Worm (Caenorhabditis elegans) whole organism, young adult: ENCODE measurements around the gene phyh-1.

ENCODE experiments used
- B0019.2 ChIP-seq: fragments of 200-800 bp; sonication (Bioruptor generic); conservative IDR thresholded peaks from 2 replicates; pipeline ENCODE4 v1.3.6; 2022; ENCODE audit warnings: missing genetic modification reagents, missing genetic modification characterization, missing compliant biosample characterization
- F10E7.11 ChIP-seq: sonication (generic microtip); optimal IDR thresholded peaks from 2 replicates; lab custom pipeline; 2017; ENCODE audit warnings: mild to moderate bottlenecking, missing genetic modification characterization, moderate library complexity, missing compliant biosample characterization
- F23B12.7 ChIP-seq: sonication (generic microtip); optimal IDR thresholded peaks from 2 replicates; lab custom pipeline; 2017; ENCODE audit warnings: missing genetic modification characterization, mild to moderate bottlenecking, missing compliant biosample characterization, antibody characterized with exemption, moderate library complexity; ENCODE audit not compliant: insufficient read depth
- F49E8.2 ChIP-seq: sonication (generic microtip); optimal IDR thresholded peaks from 3 replicates; lab custom pipeline; 2017; ENCODE audit warnings: missing genetic modification characterization, mild to moderate bottlenecking, missing compliant biosample characterization, antibody characterized with exemption, moderate library complexity; ENCODE audit not compliant: insufficient read depth
- F52B5.7 ChIP-seq: sonication (generic microtip); optimal IDR thresholded peaks from 2 replicates; lab custom pipeline; 2016; ENCODE audit warnings: mild to moderate bottlenecking, missing genetic modification characterization, missing compliant biosample characterization
- F57A8.1 ChIP-seq: fragments of 200-800 bp; sonication (Bioruptor generic); optimal IDR thresholded peaks from 2 replicates; lab custom pipeline; 2018; ENCODE audit warnings: mild to moderate bottlenecking, missing genetic modification characterization, moderate library complexity, missing compliant biosample characterization
- K11D2.4 ChIP-seq: fragments of 200-800 bp; sonication (Bioruptor generic); IDR thresholded peaks from 2 replicates; pipeline ENCODE4 v1.3.6; 2022; ENCODE audit warnings: missing genetic modification reagents, missing genetic modification characterization, missing compliant biosample characterization
- T07F8.4 ChIP-seq: sonication (generic microtip); optimal IDR thresholded peaks from 2 replicates; lab custom pipeline; 2016; ENCODE audit warnings: mild to moderate bottlenecking, missing genetic modification characterization, moderate library complexity, missing compliant biosample characterization
- Y53F4B.3 ChIP-seq: fragments of 200-800 bp; sonication (Bioruptor generic); IDR thresholded peaks from 2 replicates; pipeline ENCODE4 v1.3.6; 2022; ENCODE audit warnings: missing genetic modification reagents, missing genetic modification characterization, missing compliant biosample characterization
- Y53G8AR.9 ChIP-seq: fragments of 200-800 bp; sonication (Bioruptor generic); conservative IDR thresholded peaks from 2 replicates; pipeline ENCODE4 v1.3.6; 2022; ENCODE audit warnings: missing genetic modification reagents, missing genetic modification characterization, missing compliant biosample characterization
- Y56A3A.18 ChIP-seq: fragments of 200-800 bp; sonication (Bioruptor generic); IDR thresholded peaks from 2 replicates; pipeline ENCODE4 v1.3.6; 2022; ENCODE audit warnings: missing genetic modification reagents, missing genetic modification characterization, missing compliant biosample characterization
- Y67H2A.10 ChIP-seq: fragments of 200-800 bp; sonication (Bioruptor generic); conservative IDR thresholded peaks from 2 replicates; pipeline ENCODE4 v1.3.6; 2022; ENCODE audit warnings: missing genetic modification reagents, missing genetic modification characterization, missing compliant biosample characterization
- Y79H2A.3 ChIP-seq: fragments of 200-800 bp; sonication (Bioruptor generic); conservative IDR thresholded peaks from 2 replicates; pipeline ENCODE4 v1.3.6; 2022; ENCODE audit warnings: missing genetic modification reagents, missing genetic modification characterization, missing compliant biosample characterization
- akir-1 ChIP-seq: fragments of 200-800 bp; sonication (Bioruptor generic); optimal IDR thresholded peaks from 2 replicates; lab custom pipeline; 2018; ENCODE audit warnings: mild to moderate bottlenecking, missing genetic modification characterization, moderate library complexity, missing compliant biosample characterization
- aptf-2 ChIP-seq: fragments of 200-800 bp; sonication (Bioruptor generic); conservative IDR thresholded peaks from 2 replicates; pipeline ENCODE4 v1.3.6; 2022; ENCODE audit warnings: missing genetic modification reagents, missing genetic modification characterization, missing compliant biosample characterization
- atf-7 ChIP-seq: sonication (generic microtip); optimal IDR thresholded peaks from 2 replicates; lab custom pipeline; 2017; ENCODE audit warnings: mild to moderate bottlenecking, missing genetic modification characterization, missing compliant biosample characterization
- ceh-100 ChIP-seq: fragments of 200-800 bp; sonication (Bioruptor generic); IDR thresholded peaks from 2 replicates; pipeline ENCODE4 v1.3.6; 2022; ENCODE audit warnings: missing genetic modification reagents, missing genetic modification characterization, missing compliant biosample characterization
- dpl-1 ChIP-seq: fragments of 150-350 bp; optimal IDR thresholded peaks from 2 replicates; lab custom pipeline; 2014; ENCODE audit warnings: missing biosample characterization, missing genetic modification reagents, missing genetic modification characterization
- egl-18 ChIP-seq: fragments of 200-800 bp; sonication (Bioruptor generic); IDR thresholded peaks from 2 replicates; pipeline ENCODE4 v1.3.6; 2022; ENCODE audit warnings: missing genetic modification reagents, missing genetic modification characterization, missing compliant biosample characterization
- egl-44 ChIP-seq: fragments of 200-800 bp; sonication (Bioruptor generic); IDR thresholded peaks from 2 replicates; pipeline ENCODE4 v1.3.6; 2022; ENCODE audit warnings: missing genetic modification reagents, missing genetic modification characterization, missing compliant biosample characterization
- ekl-4 ChIP-seq: fragments of 200-800 bp; sonication (Bioruptor generic); IDR thresholded peaks from 2 replicates; pipeline ENCODE4 v1.3.6; 2022; ENCODE audit warnings: missing genetic modification reagents, missing genetic modification characterization, missing compliant biosample characterization
- gei-17 ChIP-seq: fragments of 200-800 bp; sonication (Bioruptor generic); optimal IDR thresholded peaks from 2 replicates; lab custom pipeline; 2018; ENCODE audit warnings: mild to moderate bottlenecking, missing genetic modification characterization, missing compliant biosample characterization
- him-1 ChIP-seq: sonication (generic microtip); optimal IDR thresholded peaks from 2 replicates; lab custom pipeline; 2016; ENCODE audit warnings: missing genotype, missing genetic modification reagents, missing genetic modification characterization, missing compliant biosample characterization
- hlh-26 ChIP-seq: fragments of 200-800 bp; sonication (Bioruptor generic); conservative IDR thresholded peaks from 2 replicates; pipeline ENCODE4 v1.3.6; 2022; ENCODE audit warnings: missing genetic modification reagents, missing genetic modification characterization, missing compliant biosample characterization
- hmg-1.2 ChIP-seq: fragments of 200-800 bp; sonication (Bioruptor generic); IDR thresholded peaks from 2 replicates; pipeline ENCODE4 v1.3.6; 2022; ENCODE audit warnings: missing genetic modification reagents, missing genetic modification characterization, missing compliant biosample characterization
- hmg-20 ChIP-seq: fragments of 200-800 bp; sonication (Bioruptor generic); IDR thresholded peaks from 2 replicates; pipeline ENCODE4 v1.3.6; 2022; ENCODE audit warnings: missing genetic modification reagents, missing genetic modification characterization, missing compliant biosample characterization
- hsf-1 ChIP-seq: fragments of 200-800 bp; sonication (Bioruptor generic); IDR thresholded peaks from 2 replicates; pipeline ENCODE4 v1.3.6; 2022; ENCODE audit warnings: missing genetic modification reagents, missing genetic modification characterization, missing compliant biosample characterization
- lin-35 ChIP-seq, 3 experiments: fragments of 150-350 bp in 2 of 3; sonication (generic microtip) in 1 of 3; optimal IDR thresholded peaks; 2 replicates each; lab custom pipeline; 2014 to 2018; ENCODE audit warnings: missing biosample characterization in 3 of 3, missing genetic modification characterization in 3 of 3, missing genetic modification reagents in 3 of 3
- madf-6 ChIP-seq: fragments of 200-800 bp; sonication (Bioruptor generic); IDR thresholded peaks from 2 replicates; pipeline ENCODE4 v1.3.6; 2022; ENCODE audit warnings: missing genetic modification reagents, missing genetic modification characterization, missing compliant biosample characterization
- mes-4 ChIP-seq: sonication (generic microtip); optimal IDR thresholded peaks from 2 replicates; lab custom pipeline; 2016; ENCODE audit warnings: missing genotype, missing genetic modification characterization, missing compliant biosample characterization
- mxl-1 ChIP-seq: sonication (generic microtip); optimal IDR thresholded peaks from 2 replicates; lab custom pipeline; 2016; ENCODE audit warnings: missing genetic modification characterization, missing compliant biosample characterization
- nfya-1 ChIP-seq: sonication (generic microtip); optimal IDR thresholded peaks from 2 replicates; lab custom pipeline; 2017; ENCODE audit warnings: antibody characterized with exemption, missing compliant biosample characterization, missing genetic modification characterization, borderline replicate concordance; ENCODE audit not compliant: insufficient read depth
- nfya-2 ChIP-seq: fragments of 200-800 bp; sonication (Bioruptor generic); IDR thresholded peaks from 2 replicates; pipeline ENCODE4 v1.3.6; 2022; ENCODE audit warnings: missing genetic modification reagents, missing genetic modification characterization, missing compliant biosample characterization
- nhr-90 ChIP-seq: sonication (generic microtip); optimal IDR thresholded peaks from 2 replicates; lab custom pipeline; 2016; ENCODE audit warnings: missing genotype, mild to moderate bottlenecking, missing genetic modification characterization, missing compliant biosample characterization
- pha-4 ChIP-seq: fragments of 150-350 bp; sonication (generic microtip); optimal IDR thresholded peaks from 2 replicates; lab custom pipeline; 2014; ENCODE audit warnings: missing biosample characterization, missing genetic modification reagents, missing genetic modification characterization
- repo-1 ChIP-seq: sonication (generic microtip); optimal IDR thresholded peaks from 2 replicates; lab custom pipeline; 2017; ENCODE audit warnings: mild to moderate bottlenecking, missing genetic modification characterization, missing compliant biosample characterization
- rpc-1 ChIP-seq, 2 experiments: fragments of 150-350 bp in 1 of 2; sonication (generic microtip) in 1 of 2; optimal IDR thresholded peaks; 2 replicates each; lab custom pipeline; 2014 to 2018; ENCODE audit warnings: missing biosample characterization in 1 of 2, missing genetic modification characterization in 1 of 2, missing genetic modification reagents in 1 of 2, missing genotype in 1 of 2
- sea-2 ChIP-seq: fragments of 200-800 bp; sonication (Bioruptor generic); IDR thresholded peaks from 2 replicates; pipeline ENCODE4 v1.3.6; 2022; ENCODE audit warnings: missing genetic modification characterization, missing compliant biosample characterization
- snpc-1.3 ChIP-seq: sonication (generic microtip); optimal IDR thresholded peaks from 2 replicates; lab custom pipeline; 2017; ENCODE audit warnings: missing genetic modification characterization, mild to moderate bottlenecking, missing compliant biosample characterization, antibody characterized with exemption, moderate library complexity, missing genotype, missing genetic modification reagents; ENCODE audit not compliant: insufficient read depth
- tbp1 ChIP-seq: fragments of 200-800 bp; sonication (Bioruptor generic); optimal IDR thresholded peaks from 2 replicates; lab custom pipeline; 2018; ENCODE audit warnings: mild to moderate bottlenecking, missing genetic modification characterization, missing compliant biosample characterization
- tlf-1 ChIP-seq: fragments of 200-800 bp; sonication (Bioruptor generic); optimal IDR thresholded peaks from 2 replicates; lab custom pipeline; 2018; ENCODE audit warnings: mild to moderate bottlenecking, missing genetic modification characterization, missing compliant biosample characterization
- unc-130 ChIP-seq: sonication (generic microtip); optimal IDR thresholded peaks from 2 replicates; lab custom pipeline; 2016; ENCODE audit warnings: missing genetic modification reagents, missing genetic modification characterization, missing compliant biosample characterization
- unc-62 ChIP-seq: fragments of 150-350 bp; optimal IDR thresholded peaks from 2 replicates; lab custom pipeline; 2014; ENCODE audit warnings: missing biosample characterization, missing genetic modification reagents, missing genetic modification characterization
- zfh-2 ChIP-seq: fragments of 200-800 bp; sonication (Bioruptor generic); conservative IDR thresholded peaks from 2 replicates; pipeline ENCODE4 v1.3.6; 2022; ENCODE audit warnings: missing genetic modification reagents, missing genetic modification characterization, missing compliant biosample characterization
- zim-3 ChIP-seq: sonication (generic microtip); optimal IDR thresholded peaks from 2 replicates; lab custom pipeline; 2017; ENCODE audit warnings: mild to moderate bottlenecking, missing genetic modification characterization, moderate library complexity, missing compliant biosample characterization
- ztf-18 ChIP-seq: sonication (generic microtip); optimal IDR thresholded peaks from 2 replicates; lab custom pipeline; 2016; ENCODE audit warnings: missing genotype, mild to moderate bottlenecking, missing genetic modification characterization, missing compliant biosample characterization
- ztf-26 ChIP-seq: sonication (generic microtip); optimal IDR thresholded peaks from 2 replicates; lab custom pipeline; 2017; ENCODE audit warnings: missing genetic modification characterization, missing compliant biosample characterization
- ztf-28 ChIP-seq: fragments of 200-800 bp; sonication (Bioruptor generic); IDR thresholded peaks from 2 replicates; pipeline ENCODE4 v1.3.6; 2022; ENCODE audit warnings: missing genetic modification reagents, missing genetic modification characterization, missing compliant biosample characterization

phyh-1 gene

DNA sequence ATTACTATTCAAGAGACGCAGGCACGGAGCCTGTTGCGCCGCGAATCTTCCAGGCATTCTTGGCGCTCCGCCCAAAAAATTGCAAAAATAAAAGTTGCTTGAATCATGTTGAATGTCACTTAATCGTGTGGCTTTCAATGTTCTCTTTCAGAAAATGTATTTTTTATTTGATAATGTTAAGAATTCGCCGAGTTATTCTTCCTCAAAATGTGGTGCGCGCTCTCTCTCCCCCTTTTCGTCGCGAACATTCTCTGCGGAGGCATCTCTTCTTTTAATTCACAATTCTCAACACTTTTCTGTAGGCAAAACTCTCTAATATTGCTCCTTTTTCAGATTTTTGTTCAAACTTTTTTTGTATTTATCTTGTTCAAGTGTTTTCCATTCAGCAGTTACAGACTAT lies 19.2 kb upstream of the phyh-1 start:
- peak; percentile 97 for TF ChIP-seq Y53G8AR.9 (GFP tag; lab: Robert Waterston, UW)
- TF ChIP-seq sea-2: peak; percentile 73; the same call in 1 of the 2 replicates
- peak; percentile 23; the same call in 1 of the 2 replicates for TF ChIP-seq hmg-20
- no peak for TF ChIP-seq T07F8.4
- TF ChIP-seq snpc-1.3 (tag; lab: Kevin White, UChicago): peak; percentile 61
- TF ChIP-seq ceh-100: peak; percentile 81
- peak; percentile 76 for TF ChIP-seq madf-6 (GFP tag; lab: Robert Waterston, UW)
- TF ChIP-seq egl-44: peak; percentile 61; the same call in 1 of the 2 replicates
- TF ChIP-seq F49E8.2 (tag; lab: Kevin White, UChicago): peak; percentile 88
- no peak for TF ChIP-seq mxl-1
- TF ChIP-seq zfh-2 (GFP tag; lab: Robert Waterston, UW): 0 out of 2 replicates have a peak, but pooled peaks have one; percentile 31
- peak; percentile 97 for TF ChIP-seq ekl-4
- TF ChIP-seq ztf-18 (tag; lab: Kevin White, UChicago): peak; percentile 78
- TF ChIP-seq hmg-1.2 (GFP tag; lab: Robert Waterston, UW): peak; percentile 91
- peak; percentile 88 for TF ChIP-seq gei-17
- peak; percentile 92 for TF ChIP-seq ztf-28 (GFP tag; lab: Robert Waterston, UW)
- TF ChIP-seq nfya-1 (tag; lab: Kevin White, UChicago): no peak
- TF ChIP-seq Y53F4B.3 (GFP tag; lab: Robert Waterston, UW): no peak
- peak; percentile 78 for TF ChIP-seq aptf-2 (GFP tag; lab: Robert Waterston, UW)
- TF ChIP-seq F10E7.11 (tag; lab: Kevin White, UChicago): peak; percentile 81
- TF ChIP-seq akir-1 (GFP tag; lab: Kevin White, UChicago): peak; percentile 1
- TF ChIP-seq rpc-1 (optimal IDR thresholded peaks at IDR 0.05; lab: Kevin White, UChicago): peak; percentile 80
- no peak for TF ChIP-seq rpc-1 (tag; optimal IDR thresholded peaks at IDR 0.05; lab: Kevin White, UChicago)
- no peak for TF ChIP-seq unc-62 (GFP tag; lab: Kevin White, UChicago)
- TF ChIP-seq tlf-1: peak; percentile 99
- TF ChIP-seq repo-1: peak; percentile 97
- peak; percentile 97 for TF ChIP-seq pha-4
- TF ChIP-seq hlh-26 (GFP tag; lab: Robert Waterston, UW): no peak
- TF ChIP-seq egl-18 (GFP tag; lab: Robert Waterston, UW): peak; percentile 88
- TF ChIP-seq tbp1: peak; percentile 80
- peak; percentile 93 for TF ChIP-seq F52B5.7 (tag; lab: Kevin White, UChicago)
- TF ChIP-seq ztf-26 (tag; lab: Kevin White, UChicago): peak; percentile 97
- peak; percentile 23 for TF ChIP-seq him-1 (tag; lab: Kevin White, UChicago)
- TF ChIP-seq unc-130 (GFP tag; lab: Kevin White, UChicago): peak; percentile 83
- peak; percentile 45 for TF ChIP-seq dpl-1 (GFP tag; lab: Kevin White, UChicago)
- peak; percentile 100 for TF ChIP-seq hsf-1 (GFP tag; lab: Robert Waterston, UW)
- TF ChIP-seq nfya-2 (GFP tag; lab: Robert Waterston, UW): no peak
- TF ChIP-seq mes-4: no peak
- peak in 2 of 3 experiments; percentile 85 to 89 for TF ChIP-seq lin-35 (GFP tag; optimal IDR thresholded peaks at IDR 0.05; lab: Kevin White, UChicago)
- peak; percentile 92 for TF ChIP-seq Y79H2A.3 (GFP tag; lab: Robert Waterston, UW)
- 0 out of 2 replicates have a peak, but pooled peaks have one; percentile 38 for TF ChIP-seq Y56A3A.18
- peak; percentile 64 for TF ChIP-seq nhr-90 (tag; lab: Kevin White, UChicago)
- TF ChIP-seq zim-3 (tag; lab: Kevin White, UChicago): peak; percentile 95
- peak; percentile 96 for TF ChIP-seq K11D2.4 (GFP tag; lab: Robert Waterston, UW)
- no peak for TF ChIP-seq F57A8.1 (GFP tag; lab: Kevin White, UChicago)
- peak; percentile 96 for TF ChIP-seq atf-7 (tag; lab: Kevin White, UChicago)
- TF ChIP-seq Y67H2A.10: peak; percentile 97
- no peak for TF ChIP-seq F23B12.7 (tag; lab: Kevin White, UChicago)
- peak; percentile 80 for TF ChIP-seq B0019.2 (GFP tag; lab: Robert Waterston, UW)
